Fruit fly (Drosophila melanogaster) S2 (cell line): ENCODE measurements around the gene eIF2Balpha.
"Not testable (repeated sequence)": the region's sequence is repeated elsewhere in the genome, so short reads cannot be mapped to it uniquely, and the experiment has no call there.

Experiments
- CG8478 ChIP-seq: fragments of >200 bp; optimal IDR thresholded peaks from 2 replicates; lab custom pipeline; 2018
- CTCF ChIP-seq, 2 experiments: fragments of >200 bp; optimal IDR thresholded peaks; 2 replicates each; lab custom pipeline; 2018

DNA sequence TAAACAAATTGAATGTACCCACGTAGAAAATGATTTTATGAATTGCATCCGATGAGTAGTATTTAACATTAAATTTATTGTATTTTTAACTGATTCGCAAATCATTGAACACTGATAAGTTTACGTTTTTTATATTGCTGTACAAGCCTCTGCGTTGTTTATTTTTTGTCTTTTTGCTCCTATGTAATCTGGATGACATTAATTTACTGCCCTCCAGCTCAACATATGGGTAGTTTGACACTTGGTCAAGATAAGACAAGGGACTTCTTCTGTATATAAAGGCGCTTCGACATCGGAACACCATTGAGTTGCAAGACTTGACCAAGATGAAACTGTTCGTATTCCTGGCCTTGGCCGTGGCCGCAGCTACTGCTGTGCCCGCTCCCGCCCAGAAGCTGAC is 13.8 kb downstream of the eIF2Balpha start, which contains the start of gene Jon99Ciii:
- TF ChIP-seq CG8478 (lab: Kevin White, UChicago); CTCF (optimal IDR thresholded peaks at IDR 0.05; lab: Kevin White, UChicago): not testable (repeated sequence)
